Fruit fly (Drosophila melanogaster) whole organism, embryonic: ENCODE data around the gene CG12661.

Experiments used
- Abd-B ChIP-seq: fragments of 200-800 bp; sonication (Bioruptor generic); optimal IDR thresholded peaks from 2 replicates; lab custom pipeline; 2018; ENCODE audit warnings: missing biosample characterization, mild to moderate bottlenecking, missing genetic modification characterization, moderate library complexity
- Blimp-1 ChIP-seq: fragments of 200-800 bp; sonication (Bioruptor generic); optimal IDR thresholded peaks from 3 replicates; lab custom pipeline; 2018; ENCODE audit warnings: missing biosample characterization, missing genetic modification characterization, mild to moderate bottlenecking, moderate library complexity, missing genetic modification reagents
- CG10543 ChIP-seq: fragments of 200-800 bp; sonication (Bioruptor generic); optimal IDR thresholded peaks from 3 replicates; lab custom pipeline; 2017; ENCODE audit warnings: missing biosample characterization, mild to moderate bottlenecking, missing genetic modification characterization, moderate library complexity
- CG11456 ChIP-seq: fragments of 200-800 bp; sonication (Bioruptor generic); IDR thresholded peaks from 3 replicates; pipeline ENCODE4 v1.3.6; 2022; ENCODE audit warnings: missing biosample characterization, missing genetic modification characterization
- CG13296 ChIP-seq: fragments of 200-800 bp; sonication (Bioruptor generic); optimal IDR thresholded peaks from 3 replicates; lab custom pipeline; 2018; ENCODE audit warnings: missing biosample characterization, mild to moderate bottlenecking, missing genetic modification characterization
- CG14667 ChIP-seq: fragments of 200-800 bp; sonication (Bioruptor generic); IDR thresholded peaks from 2 replicates; pipeline ENCODE4 v1.3.6; 2022; ENCODE audit warnings: missing biosample characterization, missing genetic modification characterization
- CG1529 ChIP-seq: fragments of 200-800 bp; sonication (Bioruptor generic); optimal IDR thresholded peaks from 3 replicates; lab custom pipeline; 2018; ENCODE audit warnings: missing biosample characterization, missing genetic modification characterization
- CG15514 ChIP-seq: fragments of 200-800 bp; sonication (Bioruptor generic); optimal IDR thresholded peaks from 3 replicates; lab custom pipeline; 2017; ENCODE audit warnings: missing biosample characterization, missing genetic modification characterization, mild to moderate bottlenecking, moderate library complexity, missing genetic modification reagents
- CG17912 ChIP-seq: fragments of 200-800 bp; sonication (Bioruptor generic); optimal IDR thresholded peaks from 2 replicates; lab custom pipeline; 2018; ENCODE audit warnings: missing biosample characterization, mild to moderate bottlenecking, missing genetic modification characterization
- CG32767 ChIP-seq: fragments of 200-800 bp; sonication (Bioruptor generic); IDR thresholded peaks from 2 replicates; pipeline ENCODE4 v1.3.6; 2022; ENCODE audit warnings: missing biosample characterization, missing genetic modification characterization
- CG6654 ChIP-seq: fragments of 200-800 bp; sonication (Bioruptor generic); optimal IDR thresholded peaks from 2 replicates; lab custom pipeline; 2017; ENCODE audit warnings: missing biosample characterization, mild to moderate bottlenecking, missing genetic modification characterization
- CG6791 ChIP-seq: fragments of 200-800 bp; sonication (Bioruptor generic); IDR thresholded peaks from 3 replicates; pipeline ENCODE4 v1.3.6; 2022; ENCODE audit warnings: missing biosample characterization, missing genetic modification characterization; ENCODE audit not compliant: partially characterized antibody
- CG7963 ChIP-seq: fragments of 200-800 bp; sonication (Bioruptor generic); IDR thresholded peaks from 3 replicates; pipeline ENCODE4 v1.3.6; 2022; ENCODE audit warnings: missing biosample characterization, missing genetic modification characterization; ENCODE audit not compliant: partially characterized antibody
- CG8089 ChIP-seq: fragments of 200-800 bp; sonication (Bioruptor generic); optimal IDR thresholded peaks from 3 replicates; lab custom pipeline; 2016; ENCODE audit warnings: missing biosample characterization, missing genetic modification characterization
- CHES-1-like ChIP-seq: fragments of 200-800 bp; sonication (Bioruptor generic); optimal IDR thresholded peaks from 2 replicates; lab custom pipeline; 2016; ENCODE audit warnings: missing biosample characterization, missing genetic modification characterization
- Dek ChIP-seq: fragments of 200-800 bp; sonication (Bioruptor generic); optimal IDR thresholded peaks from 3 replicates; lab custom pipeline; 2019; ENCODE audit warnings: missing biosample characterization, mild to moderate bottlenecking, missing genetic modification characterization, moderate library complexity
- Dip2 ChIP-seq: fragments of 200-800 bp; sonication (Bioruptor generic); IDR thresholded peaks from 2 replicates; pipeline ENCODE4 v1.3.6; 2022; ENCODE audit warnings: missing biosample characterization, missing genetic modification characterization
- Doc3 ChIP-seq: fragments of 200-800 bp; sonication (Bioruptor generic); IDR thresholded peaks from 3 replicates; pipeline ENCODE4 v1.3.6; 2022; ENCODE audit warnings: missing biosample characterization, missing genetic modification characterization; ENCODE audit not compliant: partially characterized antibody
- Gsc ChIP-seq: fragments of 200-800 bp; sonication (Bioruptor generic); IDR thresholded peaks from 2 replicates; pipeline ENCODE4 v1.3.6; 2022; ENCODE audit warnings: missing biosample characterization, missing genetic modification characterization
- HLH54F ChIP-seq: fragments of 200-800 bp; sonication (Bioruptor generic); optimal IDR thresholded peaks from 3 replicates; lab custom pipeline; 2016; ENCODE audit warnings: missing biosample characterization, missing genetic modification characterization
- Hand ChIP-seq: fragments of 200-800 bp; sonication (Bioruptor generic); optimal IDR thresholded peaks from 2 replicates; lab custom pipeline; 2017; ENCODE audit warnings: mild to moderate bottlenecking, missing biosample characterization, missing genetic modification reagents, missing genetic modification characterization
- Jarid2 ChIP-seq: fragments of 200-800 bp; sonication (Bioruptor generic); optimal IDR thresholded peaks from 3 replicates; lab custom pipeline; 2017; ENCODE audit warnings: mild to moderate bottlenecking, missing biosample characterization, missing genetic modification reagents, missing genetic modification characterization
- NC2α ChIP-seq: fragments of 200-800 bp; sonication (Bioruptor generic); optimal IDR thresholded peaks from 2 replicates; lab custom pipeline; 2016; ENCODE audit warnings: missing biosample characterization, missing genetic modification characterization
- Oli ChIP-seq: fragments of 200-800 bp; sonication (Bioruptor generic); optimal IDR thresholded peaks from 2 replicates; lab custom pipeline; 2018; ENCODE audit warnings: missing biosample characterization, mild to moderate bottlenecking, missing genetic modification characterization, moderate library complexity
- Opbp ChIP-seq: fragments of 200-800 bp; sonication (Bioruptor generic); IDR thresholded peaks from 3 replicates; pipeline ENCODE4 v1.3.6; 2022; ENCODE audit warnings: missing biosample characterization, missing genetic modification characterization; ENCODE audit not compliant: partially characterized antibody
- Poxn ChIP-seq: fragments of 200-800 bp; sonication (Bioruptor generic); IDR thresholded peaks from 2 replicates; pipeline ENCODE4 v1.3.6; 2022; ENCODE audit warnings: missing biosample characterization, missing genetic modification characterization
- Ssrp ChIP-seq: fragments of 200-800 bp; sonication (Bioruptor generic); optimal IDR thresholded peaks from 2 replicates; lab custom pipeline; 2018; ENCODE audit warnings: missing biosample characterization, mild to moderate bottlenecking, missing genetic modification characterization, moderate library complexity
- Stat92E ChIP-seq, 3 experiments: fragments of >200 bp in 2 of 3; fragments of 200-800 bp in 1 of 3; sonication (Bioruptor generic) in 1 of 3; optimal IDR thresholded peaks; 2 replicates each; lab custom pipeline; 2017 to 2019; ENCODE audit warnings: missing biosample characterization in 3 of 3, missing genetic modification characterization in 3 of 3, mild to moderate bottlenecking in 1 of 3, moderate library complexity in 1 of 3
- TFAM ChIP-seq: fragments of 200-800 bp; sonication (Bioruptor generic); optimal IDR thresholded peaks from 2 replicates; lab custom pipeline; 2017; ENCODE audit warnings: missing biosample characterization, missing genetic modification characterization, inconsistent platforms
- Trl ChIP-seq, 3 experiments: fragments of >200 bp in 2 of 3; fragments of 200-800 bp in 1 of 3; sonication (Bioruptor generic) in 1 of 3; optimal IDR thresholded peaks; 2 replicates in 1 of 3; 3 replicates in 2 of 3; lab custom pipeline; 2016 to 2017; ENCODE audit warnings: missing biosample characterization in 1 of 3, missing genetic modification characterization in 1 of 3
- ase ChIP-seq: fragments of 200-800 bp; sonication (Bioruptor generic); IDR thresholded peaks from 3 replicates; pipeline ENCODE4 v1.3.6; 2022; ENCODE audit warnings: missing biosample characterization, missing genetic modification characterization
- bigmax ChIP-seq: fragments of 200-800 bp; sonication (Bioruptor generic); optimal IDR thresholded peaks from 2 replicates; lab custom pipeline; 2018; ENCODE audit warnings: missing biosample characterization, mild to moderate bottlenecking, missing genetic modification characterization
- chif ChIP-seq, 2 experiments: fragments of 200-800 bp; sonication (Bioruptor generic); optimal IDR thresholded peaks; 3 replicates each; lab custom pipeline; 2016; ENCODE audit warnings: missing biosample characterization in 2 of 2, missing genetic modification characterization in 2 of 2
- dimm ChIP-seq: fragments of 200-800 bp; sonication (Bioruptor generic); IDR thresholded peaks from 2 replicates; pipeline ENCODE4 v1.3.6; 2022; ENCODE audit warnings: missing biosample characterization, missing genetic modification characterization
- dmrt99B ChIP-seq: fragments of 200-800 bp; sonication (Bioruptor generic); optimal IDR thresholded peaks from 2 replicates; lab custom pipeline; 2018; ENCODE audit warnings: missing biosample characterization, mild to moderate bottlenecking, missing genetic modification characterization, moderate library complexity
- emc ChIP-seq: fragments of 200-800 bp; sonication (Bioruptor generic); optimal IDR thresholded peaks from 2 replicates; lab custom pipeline; 2016; ENCODE audit warnings: missing biosample characterization, missing genetic modification characterization
- esg ChIP-seq: fragments of 200-800 bp; sonication (Bioruptor generic); conservative IDR thresholded peaks from 2 replicates; pipeline ENCODE4 v1.3.6; 2022; ENCODE audit warnings: missing biosample characterization, missing genetic modification characterization
- exex ChIP-seq: fragments of 200-800 bp; sonication (Bioruptor generic); optimal IDR thresholded peaks from 4 replicates; lab custom pipeline; 2018; ENCODE audit warnings: missing biosample characterization, mild to moderate bottlenecking, missing genetic modification characterization, moderate library complexity
- fd3F ChIP-seq: fragments of 200-800 bp; sonication (Bioruptor generic); optimal IDR thresholded peaks from 2 replicates; lab custom pipeline; 2018; ENCODE audit warnings: missing biosample characterization, mild to moderate bottlenecking, missing genetic modification characterization, moderate library complexity
- grau ChIP-seq: fragments of 200-800 bp; optimal IDR thresholded peaks from 3 replicates; lab custom pipeline; 2019; ENCODE audit warnings: missing biosample characterization, mild to moderate bottlenecking, missing genetic modification characterization, moderate library complexity
- her ChIP-seq: fragments of 200-800 bp; sonication (Bioruptor generic); optimal IDR thresholded peaks from 2 replicates; lab custom pipeline; 2016; ENCODE audit warnings: missing biosample characterization, missing genetic modification characterization
- lab ChIP-seq: fragments of 200-800 bp; sonication (Bioruptor generic); optimal IDR thresholded peaks from 3 replicates; lab custom pipeline; 2017; ENCODE audit warnings: missing biosample characterization, missing genetic modification characterization, mild to moderate bottlenecking, moderate library complexity, missing genetic modification reagents
- prd ChIP-seq, 3 experiments: fragments of >200 bp in 2 of 3; fragments of 200-800 bp in 1 of 3; sonication (Bioruptor generic) in 1 of 3; optimal IDR thresholded peaks in 2 of 3; IDR thresholded peaks in 1 of 3; 2 replicates in 2 of 3; 3 replicates in 1 of 3; pipeline versions ENCODE4 v1.3.6 to Lab custom; 2017 to 2022; ENCODE audit warnings: missing biosample characterization in 1 of 3, missing genetic modification characterization in 1 of 3
- ranshi ChIP-seq: fragments of 200-800 bp; sonication (Bioruptor generic); IDR thresholded peaks from 2 replicates; pipeline ENCODE4 v1.3.6; 2022; ENCODE audit warnings: missing biosample characterization, missing genetic modification characterization
- sd ChIP-seq: fragments of 200-800 bp; sonication (Bioruptor generic); optimal IDR thresholded peaks from 3 replicates; lab custom pipeline; 2018; ENCODE audit warnings: missing biosample characterization, mild to moderate bottlenecking, missing genetic modification characterization, moderate library complexity
- slp2 ChIP-seq: fragments of 200-800 bp; sonication (Bioruptor generic); optimal IDR thresholded peaks from 2 replicates; lab custom pipeline; 2016; ENCODE audit warnings: missing biosample characterization, missing genetic modification characterization
- trem ChIP-seq: fragments of 200-800 bp; optimal IDR thresholded peaks from 3 replicates; lab custom pipeline; 2019; ENCODE audit warnings: missing biosample characterization, mild to moderate bottlenecking, missing genetic modification characterization, moderate library complexity
- usp ChIP-seq: fragments of >200 bp; optimal IDR thresholded peaks from 2 replicates; lab custom pipeline; 2017; ENCODE audit warnings: missing biosample characterization, missing genetic modification characterization
- wor ChIP-seq: fragments of 200-800 bp; sonication (Bioruptor generic); IDR thresholded peaks from 2 replicates; pipeline ENCODE4 v1.3.6; 2022; ENCODE audit warnings: missing biosample characterization, missing genetic modification characterization

The CG12661 gene

dm6 chrX:8896080-8896479 lies 27.4 kb downstream of the CG12661 start (continued):
- no peak for TF ChIP-seq CG7963 (GFP tag; lab: Robert Waterston, UW)
- TF ChIP-seq Ssrp (tag; lab: Kevin White, UChicago): peak; percentile 94
- peak; percentile 93 for TF ChIP-seq grau
- TF ChIP-seq bigmax (GFP tag; lab: Kevin White, UChicago): peak; percentile 35
- no peak for TF ChIP-seq Trl (optimal IDR thresholded peaks at IDR 0.05; lab: Kevin White, UChicago)
- TF ChIP-seq Trl (GFP tag; optimal IDR thresholded peaks at IDR 0.05; lab: Kevin White, UChicago): peak; percentile 65
- peak; percentile 58 for TF ChIP-seq exex (tag; lab: Kevin White, UChicago)
- TF ChIP-seq emc (GFP tag; lab: Kevin White, UChicago): peak; percentile 46
- no peak for TF ChIP-seq Opbp (GFP tag; lab: Robert Waterston, UW)
- peak; percentile 66 for TF ChIP-seq TFAM (GFP tag; lab: Kevin White, UChicago)
- TF ChIP-seq dmrt99B (tag; lab: Kevin White, UChicago): peak; percentile 97
- peak; percentile 91 for TF ChIP-seq CG13296 (GFP tag; lab: Kevin White, UChicago)
- TF ChIP-seq CG8089: peak; percentile 51
- TF ChIP-seq CHES-1-like (GFP tag; lab: Kevin White, UChicago): peak; percentile 10
- no peak; the same call in 1 of the 2 replicates for TF ChIP-seq Gsc (GFP tag; lab: Robert Waterston, UW)
- no peak for TF ChIP-seq CG6791
- peak; percentile 97 for TF ChIP-seq lab (GFP tag; lab: Kevin White, UChicago)
- TF ChIP-seq prd (optimal IDR thresholded peaks at IDR 0.05; lab: Kevin White, UChicago): no peak
- peak; percentile 98 for TF ChIP-seq prd (GFP tag; IDR thresholded peaks at IDR 0.05; lab: Robert Waterston, UW)
- peak; percentile 93 for TF ChIP-seq CG32767 (GFP tag; lab: Robert Waterston, UW)
- peak; percentile 96 for TF ChIP-seq Oli
- no peak for TF ChIP-seq Doc3 (GFP tag; lab: Robert Waterston, UW)
- peak; percentile 95 for TF ChIP-seq esg (GFP tag; lab: Robert Waterston, UW)
- peak; percentile 77 for TF ChIP-seq trem (tag; lab: Kevin White, UChicago)
- TF ChIP-seq CG1529 (GFP tag; lab: Kevin White, UChicago): peak; percentile 90
- TF ChIP-seq slp2 (GFP tag; lab: Kevin White, UChicago): peak; percentile 52
- peak; percentile 77 for TF ChIP-seq CG17912 (GFP tag; lab: Kevin White, UChicago)
- TF ChIP-seq Hand (GFP tag; lab: Kevin White, UChicago): peak; percentile 69
- peak; percentile 93 for TF ChIP-seq Abd-B (GFP tag; lab: Kevin White, UChicago)
- TF ChIP-seq CG6654 (GFP tag; lab: Kevin White, UChicago): peak; percentile 85
- peak; percentile 93 for TF ChIP-seq ranshi (GFP tag; lab: Robert Waterston, UW)
- TF ChIP-seq CG15514 (GFP tag; lab: Kevin White, UChicago): peak; percentile 87
- TF ChIP-seq CG11456 (GFP tag; lab: Robert Waterston, UW): peak; percentile 98
- TF ChIP-seq Stat92E (GFP tag; optimal IDR thresholded peaks at IDR 0.05; lab: Kevin White, UChicago): peak in 1 of 3 experiments; percentile 62
- peak; percentile 55 for TF ChIP-seq Dip2 (GFP tag; lab: Robert Waterston, UW)
- no peak for TF ChIP-seq usp (GFP tag; lab: Kevin White, UChicago)
- TF ChIP-seq NC2α (GFP tag; lab: Kevin White, UChicago): no peak
- TF ChIP-seq Blimp-1 (GFP tag; lab: Kevin White, UChicago): peak; percentile 91
- peak; percentile 62 for TF ChIP-seq CG10543
- peak; percentile 78 for TF ChIP-seq Poxn (GFP tag; lab: Robert Waterston, UW)
- TF ChIP-seq CG14667 (GFP tag; lab: Robert Waterston, UW): peak; percentile 96
- TF ChIP-seq fd3F (GFP tag; lab: Kevin White, UChicago): peak; percentile 90
- peak; percentile 82 for TF ChIP-seq sd (tag; lab: Kevin White, UChicago)
- peak; percentile 91 for TF ChIP-seq dimm (GFP tag; lab: Robert Waterston, UW)
- peak; percentile 73 to 84 for TF ChIP-seq chif (GFP tag; optimal IDR thresholded peaks at IDR 0.05; lab: Kevin White, UChicago)
- peak; percentile 97 for TF ChIP-seq ase (GFP tag; lab: Robert Waterston, UW)
- TF ChIP-seq wor (GFP tag; lab: Robert Waterston, UW): peak; percentile 90
- peak; percentile 76 for TF ChIP-seq Jarid2 (GFP tag; lab: Kevin White, UChicago)
- peak; percentile 32 for TF ChIP-seq her (GFP tag; lab: Kevin White, UChicago)
- peak; percentile 66 for TF ChIP-seq HLH54F
- TF ChIP-seq Dek (tag; lab: Kevin White, UChicago): peak; percentile 93
